Fruit fly (Drosophila melanogaster) whole organism, prepupa: ENCODE measurements around the gene CG17068.

ENCODE experiments used
- Blimp-1 ChIP-seq: fragments of 200-800 bp; sonication (Bioruptor generic); optimal IDR thresholded peaks from 3 replicates; lab custom pipeline; 2017; ENCODE audit warnings: missing biosample characterization, missing genetic modification characterization, mild to moderate bottlenecking, moderate library complexity, missing genetic modification reagents
- CG10631 ChIP-seq: fragments of 200-800 bp; sonication (Bioruptor generic); optimal IDR thresholded peaks from 2 replicates; lab custom pipeline; 2016; ENCODE audit warnings: missing biosample characterization, missing genetic modification characterization
- CG11902 ChIP-seq: fragments of 200-800 bp; sonication (Bioruptor generic); optimal IDR thresholded peaks from 3 replicates; lab custom pipeline; 2016; ENCODE audit warnings: missing biosample characterization, missing genetic modification characterization
- CG1621 ChIP-seq: fragments of 200-800 bp; sonication (Bioruptor generic); optimal IDR thresholded peaks from 3 replicates; lab custom pipeline; 2018; ENCODE audit warnings: missing biosample characterization, mild to moderate bottlenecking, missing genetic modification characterization
- CG3032 ChIP-seq: fragments of 200-800 bp; optimal IDR thresholded peaks from 2 replicates; lab custom pipeline; 2019; ENCODE audit warnings: missing biosample characterization, mild to moderate bottlenecking, missing genetic modification characterization, moderate library complexity
- CG31627 ChIP-seq: fragments of 200-800 bp; sonication (Bioruptor generic); optimal IDR thresholded peaks from 3 replicates; lab custom pipeline; 2016; ENCODE audit warnings: missing biosample characterization, missing genetic modification characterization
- CG32006 ChIP-seq: fragments of 200-800 bp; sonication (Bioruptor generic); optimal IDR thresholded peaks from 3 replicates; lab custom pipeline; 2017; ENCODE audit warnings: missing biosample characterization, mild to moderate bottlenecking, missing genetic modification characterization
- CG34406 ChIP-seq: fragments of 200-800 bp; sonication (Bioruptor generic); optimal IDR thresholded peaks from 3 replicates; lab custom pipeline; 2016; ENCODE audit warnings: missing biosample characterization, missing genetic modification characterization
- CG3919 ChIP-seq: fragments of 200-800 bp; sonication (Bioruptor generic); optimal IDR thresholded peaks from 3 replicates; lab custom pipeline; 2016; ENCODE audit warnings: missing biosample characterization, missing genetic modification characterization
- CG6163 ChIP-seq: fragments of 200-800 bp; sonication (Bioruptor generic); IDR thresholded peaks from 3 replicates; pipeline ENCODE4 v1.3.6; 2022; ENCODE audit warnings: missing biosample characterization, missing genetic modification characterization
- CG6276 ChIP-seq: fragments of 200-800 bp; sonication (Bioruptor generic); optimal IDR thresholded peaks from 2 replicates; lab custom pipeline; 2017; ENCODE audit warnings: missing biosample characterization, mild to moderate bottlenecking, missing genetic modification characterization
- CG6792 ChIP-seq: fragments of 200-800 bp; sonication (Bioruptor generic); optimal IDR thresholded peaks from 3 replicates; lab custom pipeline; 2016; ENCODE audit warnings: missing biosample characterization, missing genetic modification characterization
- CG6808 ChIP-seq: fragments of 200-800 bp; sonication (Bioruptor generic); optimal IDR thresholded peaks from 3 replicates; lab custom pipeline; 2017; ENCODE audit warnings: missing biosample characterization, missing genetic modification characterization, mild to moderate bottlenecking, moderate library complexity, missing genetic modification reagents
- CG6854 ChIP-seq: fragments of 200-800 bp; sonication (Bioruptor generic); optimal IDR thresholded peaks from 2 replicates; lab custom pipeline; 2017; ENCODE audit warnings: missing biosample characterization, mild to moderate bottlenecking, missing genetic modification characterization
- CG8119 ChIP-seq: fragments of 200-800 bp; sonication (Bioruptor generic); IDR thresholded peaks from 3 replicates; pipeline ENCODE4 v1.3.6; 2022; ENCODE audit warnings: missing biosample characterization, missing genetic modification characterization
- CG9139 ChIP-seq: fragments of 200-800 bp; sonication (Bioruptor generic); optimal IDR thresholded peaks from 3 replicates; lab custom pipeline; 2017; ENCODE audit warnings: missing biosample characterization, mild to moderate bottlenecking, missing genetic modification characterization
- Eip78C ChIP-seq: fragments of 200-800 bp; sonication (Bioruptor generic); peaks from one replicate; lab custom pipeline; 2016; ENCODE audit warnings: missing biosample characterization, missing genetic modification characterization
- Eip93F ChIP-seq: fragments of 200-800 bp; sonication (Bioruptor generic); optimal IDR thresholded peaks from 2 replicates; lab custom pipeline; 2016; ENCODE audit warnings: missing biosample characterization, mild to moderate bottlenecking, missing genetic modification characterization
- Ets21C ChIP-seq: fragments of 200-800 bp; sonication (Bioruptor generic); optimal IDR thresholded peaks from 3 replicates; lab custom pipeline; 2016; ENCODE audit warnings: missing biosample characterization, missing genetic modification characterization
- Hr38 ChIP-seq: sonication (Bioruptor generic); optimal IDR thresholded peaks from 2 replicates; lab custom pipeline; 2016; ENCODE audit warnings: missing biosample characterization, missing genetic modification characterization
- Lpt ChIP-seq: fragments of 200-800 bp; sonication (Bioruptor generic); optimal IDR thresholded peaks from 3 replicates; lab custom pipeline; 2016; ENCODE audit warnings: missing biosample characterization, missing genetic modification characterization
- OdsH ChIP-seq: fragments of 200-800 bp; sonication (Bioruptor generic); optimal IDR thresholded peaks from 3 replicates; lab custom pipeline; 2016; ENCODE audit warnings: missing biosample characterization, missing genetic modification characterization
- Smox ChIP-seq: fragments of 200-800 bp; sonication (Bioruptor generic); optimal IDR thresholded peaks from 3 replicates; lab custom pipeline; 2016; ENCODE audit warnings: missing biosample characterization, missing genetic modification characterization
- Sox102F ChIP-seq: fragments of 200-800 bp; sonication (Bioruptor generic); optimal IDR thresholded peaks from 2 replicates; lab custom pipeline; 2016; ENCODE audit warnings: missing biosample characterization, mild to moderate bottlenecking, missing genetic modification characterization
- Sox15 ChIP-seq: fragments of 200-800 bp; sonication (Bioruptor generic); optimal IDR thresholded peaks from 3 replicates; lab custom pipeline; 2016; ENCODE audit warnings: missing biosample characterization, missing genetic modification characterization
- achi ChIP-seq: fragments of 200-800 bp; sonication (Bioruptor generic); optimal IDR thresholded peaks from 3 replicates; lab custom pipeline; 2016; ENCODE audit warnings: missing biosample characterization, missing genetic modification characterization
- acj6 ChIP-seq: fragments of 200-800 bp; sonication (Bioruptor generic); optimal IDR thresholded peaks from 3 replicates; lab custom pipeline; 2016; ENCODE audit warnings: missing biosample characterization, missing genetic modification characterization
- cyc ChIP-seq: fragments of 200-800 bp; sonication (Bioruptor generic); optimal IDR thresholded peaks from 3 replicates; lab custom pipeline; 2016; ENCODE audit warnings: missing biosample characterization, missing genetic modification characterization
- dsx ChIP-seq: fragments of 200-800 bp; optimal IDR thresholded peaks from 3 replicates; lab custom pipeline; 2019; ENCODE audit warnings: missing biosample characterization, mild to moderate bottlenecking, missing genetic modification characterization, moderate library complexity; ENCODE audit not compliant: poor library complexity, severe bottlenecking
- eg ChIP-seq: fragments of 200-800 bp; sonication (Bioruptor generic); IDR thresholded peaks from 3 replicates; pipeline ENCODE4 v1.3.6; 2022; ENCODE audit warnings: missing biosample characterization, missing genetic modification characterization
- esn ChIP-seq: fragments of 200-800 bp; sonication (Bioruptor generic); optimal IDR thresholded peaks from 2 replicates; lab custom pipeline; 2016; ENCODE audit warnings: missing biosample characterization, mild to moderate bottlenecking, missing genetic modification characterization, moderate library complexity
- fd85E ChIP-seq: fragments of 200-800 bp; sonication (Bioruptor generic); optimal IDR thresholded peaks from 3 replicates; lab custom pipeline; 2016; ENCODE audit warnings: missing biosample characterization, missing genetic modification characterization
- fkh ChIP-seq: fragments of 200-800 bp; sonication (Bioruptor generic); optimal IDR thresholded peaks from 3 replicates; lab custom pipeline; 2017; ENCODE audit warnings: missing biosample characterization, mild to moderate bottlenecking, missing genetic modification characterization, moderate library complexity
- lz ChIP-seq: fragments of 200-800 bp; sonication (Bioruptor generic); optimal IDR thresholded peaks from 3 replicates; lab custom pipeline; 2016; ENCODE audit warnings: missing biosample characterization, missing genetic modification characterization
- net ChIP-seq: fragments of 200-800 bp; sonication (Bioruptor generic); optimal IDR thresholded peaks from 3 replicates; lab custom pipeline; 2016; ENCODE audit warnings: missing biosample characterization, missing genetic modification characterization
- pdm3 ChIP-seq: fragments of 200-800 bp; sonication (Bioruptor generic); optimal IDR thresholded peaks from 3 replicates; lab custom pipeline; 2016; ENCODE audit warnings: missing biosample characterization, missing genetic modification characterization
- salr ChIP-seq, 2 experiments: fragments of 200-800 bp; sonication (Bioruptor generic); optimal IDR thresholded peaks; 3 replicates each; lab custom pipeline; 2016 to 2018; ENCODE audit warnings: missing biosample characterization in 2 of 2, missing genetic modification characterization in 2 of 2, mild to moderate bottlenecking in 1 of 2
- spab ChIP-seq: fragments of 200-800 bp; sonication (Bioruptor generic); optimal IDR thresholded peaks from 2 replicates; lab custom pipeline; 2017; ENCODE audit warnings: missing biosample characterization, mild to moderate bottlenecking, missing genetic modification characterization, missing genetic modification reagents
- ss ChIP-seq, 2 experiments: fragments of 200-800 bp; sonication (Bioruptor generic); optimal IDR thresholded peaks; 2 replicates in 1 of 2; 3 replicates in 1 of 2; lab custom pipeline; 2017 to 2018; ENCODE audit warnings: mild to moderate bottlenecking in 2 of 2, missing biosample characterization in 2 of 2, missing genetic modification characterization in 2 of 2, moderate library complexity in 1 of 2
- svp ChIP-seq: fragments of 200-800 bp; sonication (Bioruptor generic); peaks from one replicate; lab custom pipeline; 2016; ENCODE audit warnings: missing biosample characterization, missing genetic modification characterization
- vri ChIP-seq: fragments of 200-800 bp; sonication (Bioruptor generic); optimal IDR thresholded peaks from 3 replicates; lab custom pipeline; 2016; ENCODE audit warnings: missing biosample characterization, mild to moderate bottlenecking, missing genetic modification characterization

Gene CG17068

dm6 chrX:20235794-20236513 lies 14.9 kb downstream of the CG17068 start, which contains the start of gene sw (continued):
- no peak for TF ChIP-seq Blimp-1 (GFP tag; lab: Kevin White, UChicago)
- TF ChIP-seq CG31627 (GFP tag; lab: Kevin White, UChicago): peak; percentile 40
- no peak for TF ChIP-seq CG6163 (GFP tag; lab: Robert Waterston, UW)
- TF ChIP-seq CG8119 (GFP tag; lab: Robert Waterston, UW): no peak
- peak; percentile 81 for TF ChIP-seq svp
- TF ChIP-seq vri (GFP tag; lab: Kevin White, UChicago): no peak
- peak; percentile 42 for TF ChIP-seq pdm3 (GFP tag; lab: Kevin White, UChicago)
- TF ChIP-seq eg (GFP tag; lab: Robert Waterston, UW): peak; percentile 63
- peak in 1 of 2 experiments; percentile 10 for TF ChIP-seq ss (GFP tag; optimal IDR thresholded peaks at IDR 0.05; lab: Kevin White, UChicago)
- no peak for TF ChIP-seq Hr38 (GFP tag; lab: Kevin White, UChicago)
- TF ChIP-seq esn (GFP tag; lab: Kevin White, UChicago): peak; percentile 58
- peak; percentile 27 for TF ChIP-seq CG6792
- peak; percentile 66 for TF ChIP-seq lz
- TF ChIP-seq fd85E: no peak
- no peak for TF ChIP-seq Lpt
- peak; percentile 37 for TF ChIP-seq OdsH (GFP tag; lab: Kevin White, UChicago)
- TF ChIP-seq Smox (GFP tag; lab: Kevin White, UChicago): peak; percentile 12
- TF ChIP-seq Ets21C (GFP tag; lab: Kevin White, UChicago): peak; percentile 38
- no peak for TF ChIP-seq CG9139 (GFP tag; lab: Kevin White, UChicago)
- TF ChIP-seq CG6276 (GFP tag; lab: Kevin White, UChicago): no peak
- TF ChIP-seq Sox102F (GFP tag; lab: Kevin White, UChicago): peak; percentile 53
- TF ChIP-seq CG3919 (GFP tag; lab: Kevin White, UChicago): peak; percentile 38
- peak; percentile 46 for TF ChIP-seq CG10631 (GFP tag; lab: Kevin White, UChicago)
- TF ChIP-seq Sox15 (GFP tag; lab: Kevin White, UChicago): peak; percentile 41
- TF ChIP-seq acj6 (GFP tag; lab: Kevin White, UChicago): peak; percentile 28
- no peak for TF ChIP-seq spab (GFP tag; lab: Kevin White, UChicago)
- TF ChIP-seq CG34406 (GFP tag; lab: Kevin White, UChicago): peak; percentile 39
- TF ChIP-seq achi (GFP tag; lab: Kevin White, UChicago): peak; percentile 50
- peak; percentile 76 for TF ChIP-seq Eip78C (GFP tag; lab: Kevin White, UChicago)
- no peak for TF ChIP-seq salr (GFP tag; optimal IDR thresholded peaks at IDR 0.05; lab: Kevin White, UChicago)
- peak; percentile 56 for TF ChIP-seq cyc (GFP tag; lab: Kevin White, UChicago)
- TF ChIP-seq fkh (GFP tag; lab: Kevin White, UChicago): no peak
- TF ChIP-seq CG6808 (GFP tag; lab: Kevin White, UChicago): peak; percentile 31
- TF ChIP-seq CG1621 (tag; lab: Kevin White, UChicago): peak; percentile 56
- peak; percentile 22 for TF ChIP-seq CG11902 (GFP tag; lab: Kevin White, UChicago)
- no peak for TF ChIP-seq Eip93F (GFP tag; lab: Kevin White, UChicago)
- peak; percentile 66 for TF ChIP-seq dsx (GFP tag; lab: Kevin White, UChicago)
- TF ChIP-seq CG3032 (tag; lab: Kevin White, UChicago): peak; percentile 63
- TF ChIP-seq net (GFP tag; lab: Kevin White, UChicago): no peak
- no peak for TF ChIP-seq CG6854 (GFP tag; lab: Kevin White, UChicago)

dm6 chrX:20231658-20232057 lies 19.2 kb downstream of the CG17068 start:
- no peak for TF ChIP-seq Smox (GFP tag; lab: Kevin White, UChicago)
- TF ChIP-seq CG32006 (GFP tag; lab: Kevin White, UChicago): no peak
- TF ChIP-seq Blimp-1 (GFP tag; lab: Kevin White, UChicago): no peak
- no peak for TF ChIP-seq CG6276 (GFP tag; lab: Kevin White, UChicago)
